Fruit fly (Drosophila melanogaster) whole organism, embryonic: ENCODE results near the gene CG6006.

ENCODE experiments used
- Aef1 ChIP-seq: fragments of 200-800 bp; sonication (Bioruptor generic); IDR thresholded peaks from 3 replicates; pipeline ENCODE4 v1.3.6; 2022; ENCODE audit warnings: missing biosample characterization, missing genetic modification characterization
- CG10209 ChIP-seq: fragments of 200-800 bp; sonication (Bioruptor generic); optimal IDR thresholded peaks from 3 replicates; lab custom pipeline; 2017; ENCODE audit warnings: missing biosample characterization, mild to moderate bottlenecking, missing genetic modification characterization, missing genetic modification reagents
- CG10274 ChIP-seq: fragments of 200-800 bp; sonication (Bioruptor generic); optimal IDR thresholded peaks from 3 replicates; lab custom pipeline; 2017; ENCODE audit warnings: missing biosample characterization, mild to moderate bottlenecking, missing genetic modification characterization
- CG10321 ChIP-seq: fragments of 200-800 bp; sonication (Bioruptor generic); IDR thresholded peaks from 2 replicates; pipeline ENCODE4 v1.3.6; 2022; ENCODE audit warnings: missing biosample characterization, missing genetic modification characterization
- CG11085 ChIP-seq: fragments of 200-800 bp; sonication (Bioruptor generic); IDR thresholded peaks from 2 replicates; pipeline ENCODE4 v1.3.6; 2022; ENCODE audit warnings: missing biosample characterization, missing genetic modification characterization
- CG12299 ChIP-seq: fragments of 200-800 bp; sonication (Bioruptor generic); optimal IDR thresholded peaks from 2 replicates; lab custom pipeline; 2018; ENCODE audit warnings: missing biosample characterization, mild to moderate bottlenecking, missing genetic modification characterization
- CG1233 ChIP-seq: fragments of 200-800 bp; sonication (Bioruptor generic); optimal IDR thresholded peaks from 4 replicates; lab custom pipeline; 2018; ENCODE audit warnings: missing biosample characterization, mild to moderate bottlenecking, missing genetic modification characterization
- CG12659 ChIP-seq: fragments of 200-800 bp; sonication (Bioruptor generic); optimal IDR thresholded peaks from 3 replicates; lab custom pipeline; 2017; ENCODE audit warnings: mild to moderate bottlenecking, missing biosample characterization, missing genetic modification reagents, missing genetic modification characterization
- CG13287 ChIP-seq: fragments of 200-800 bp; sonication (Bioruptor generic); IDR thresholded peaks from 2 replicates; pipeline ENCODE4 v1.3.6; 2022; ENCODE audit warnings: missing biosample characterization, missing genetic modification characterization; ENCODE audit not compliant: partially characterized antibody
- CG14014 ChIP-seq: fragments of 200-800 bp; sonication (Bioruptor generic); IDR thresholded peaks from 2 replicates; pipeline ENCODE4 v1.3.6; 2022; ENCODE audit warnings: missing biosample characterization, missing genetic modification characterization
- CG17328 ChIP-seq: fragments of 200-800 bp; sonication (Bioruptor generic); IDR thresholded peaks from 2 replicates; pipeline ENCODE4 v1.3.6; 2022; ENCODE audit warnings: missing biosample characterization, missing genetic modification characterization
- CG17912 ChIP-seq: fragments of 200-800 bp; sonication (Bioruptor generic); optimal IDR thresholded peaks from 2 replicates; lab custom pipeline; 2018; ENCODE audit warnings: missing biosample characterization, mild to moderate bottlenecking, missing genetic modification characterization
- CG2875 ChIP-seq: fragments of 200-800 bp; sonication (Bioruptor generic); optimal IDR thresholded peaks from 2 replicates; lab custom pipeline; 2017; ENCODE audit warnings: missing biosample characterization, mild to moderate bottlenecking, missing genetic modification characterization, missing genetic modification reagents
- CG31441 ChIP-seq: fragments of 200-800 bp; sonication (Bioruptor generic); IDR thresholded peaks from 2 replicates; pipeline ENCODE4 v1.3.6; 2022; ENCODE audit warnings: missing biosample characterization, missing genetic modification characterization
- CG33557 ChIP-seq: fragments of 200-800 bp; sonication (Bioruptor generic); optimal IDR thresholded peaks from 2 replicates; lab custom pipeline; 2019; ENCODE audit warnings: missing biosample characterization, mild to moderate bottlenecking, missing genetic modification characterization, moderate library complexity
- CG34422 ChIP-seq: fragments of 200-800 bp; sonication (Bioruptor generic); IDR thresholded peaks from 3 replicates; pipeline ENCODE4 v1.3.6; 2022; ENCODE audit warnings: missing biosample characterization, missing genetic modification characterization
- CG4404 ChIP-seq: fragments of 200-800 bp; sonication (Bioruptor generic); IDR thresholded peaks from 2 replicates; pipeline ENCODE4 v1.3.6; 2022; ENCODE audit warnings: missing biosample characterization, missing genetic modification characterization
- CG4707 ChIP-seq: fragments of 200-800 bp; sonication (Bioruptor generic); optimal IDR thresholded peaks from 2 replicates; lab custom pipeline; 2018; ENCODE audit warnings: missing biosample characterization, mild to moderate bottlenecking, missing genetic modification characterization, moderate library complexity
- CG5245 ChIP-seq: fragments of 200-800 bp; sonication (Bioruptor generic); optimal IDR thresholded peaks from 3 replicates; lab custom pipeline; 2016; ENCODE audit warnings: missing biosample characterization, missing genetic modification characterization
- CG7839 ChIP-seq: fragments of 200-800 bp; sonication (Bioruptor generic); optimal IDR thresholded peaks from 3 replicates; lab custom pipeline; 2018; ENCODE audit warnings: missing biosample characterization, mild to moderate bottlenecking, missing genetic modification characterization, moderate library complexity
- CG8359 ChIP-seq: fragments of 200-800 bp; sonication (Bioruptor generic); optimal IDR thresholded peaks from 2 replicates; lab custom pipeline; 2017; ENCODE audit warnings: missing biosample characterization, mild to moderate bottlenecking, missing genetic modification characterization, borderline replicate concordance
- CG8944 ChIP-seq: fragments of 200-800 bp; sonication (Bioruptor generic); optimal IDR thresholded peaks from 3 replicates; lab custom pipeline; 2016; ENCODE audit warnings: missing biosample characterization, missing genetic modification characterization
- CoRest ChIP-seq: fragments of 200-800 bp; sonication (Bioruptor generic); optimal IDR thresholded peaks from 3 replicates; lab custom pipeline; 2018; ENCODE audit warnings: missing biosample characterization, mild to moderate bottlenecking, missing genetic modification characterization, moderate library complexity
- Dfd ChIP-seq, 2 experiments: fragments of >200 bp; optimal IDR thresholded peaks; 2 replicates each; lab custom pipeline; 2017; ENCODE audit warnings: missing biosample characterization in 2 of 2, missing genetic modification characterization in 2 of 2
- Drgx ChIP-seq: fragments of 200-800 bp; sonication (Bioruptor generic); IDR thresholded peaks from 2 replicates; pipeline ENCODE4 v1.3.6; 2022; ENCODE audit warnings: missing biosample characterization, missing genetic modification characterization
- Hr51 ChIP-seq, 2 experiments: fragments of 200-800 bp; sonication (Bioruptor generic); optimal IDR thresholded peaks; 2 replicates in 1 of 2; 3 replicates in 1 of 2; lab custom pipeline; 2016 to 2018; ENCODE audit warnings: missing biosample characterization in 2 of 2, missing genetic modification characterization in 2 of 2, mild to moderate bottlenecking in 1 of 2, moderate library complexity in 1 of 2
- Hr78 ChIP-seq, 2 experiments: fragments of 200-800 bp in 1 of 2; fragments of >200 bp in 1 of 2; sonication (Bioruptor generic) in 1 of 2; optimal IDR thresholded peaks; 2 replicates each; lab custom pipeline; 2017 to 2019; ENCODE audit warnings: missing biosample characterization in 2 of 2, missing genetic modification characterization in 2 of 2, mild to moderate bottlenecking in 1 of 2, moderate library complexity in 1 of 2
- Med ChIP-seq: fragments of 200-800 bp; sonication (Bioruptor generic); peaks from one replicate; lab custom pipeline; 2016; ENCODE audit warnings: missing biosample characterization, missing genetic modification characterization, mild to moderate bottlenecking, inconsistent platforms, moderate library complexity
- Nf-YB ChIP-seq: fragments of 200-800 bp; sonication (Bioruptor generic); optimal IDR thresholded peaks from 3 replicates; lab custom pipeline; 2019; ENCODE audit warnings: missing biosample characterization, mild to moderate bottlenecking, missing genetic modification characterization, moderate library complexity
- PHDP ChIP-seq: fragments of 200-800 bp; sonication (Bioruptor generic); optimal IDR thresholded peaks from 3 replicates; lab custom pipeline; 2018; ENCODE audit warnings: missing biosample characterization, mild to moderate bottlenecking, missing genetic modification characterization, moderate library complexity
- bcd ChIP-seq: fragments of 200-800 bp; sonication (Bioruptor generic); optimal IDR thresholded peaks from 2 replicates; lab custom pipeline; 2017; ENCODE audit warnings: missing biosample characterization, mild to moderate bottlenecking, missing genetic modification characterization
- chif ChIP-seq, 2 experiments: fragments of 200-800 bp; sonication (Bioruptor generic); optimal IDR thresholded peaks; 3 replicates each; lab custom pipeline; 2016; ENCODE audit warnings: missing biosample characterization in 2 of 2, missing genetic modification characterization in 2 of 2
- chinmo ChIP-seq: fragments of 200-800 bp; sonication (Bioruptor generic); IDR thresholded peaks from 4 replicates; pipeline ENCODE4 v1.3.6; 2022; ENCODE audit warnings: missing biosample characterization, missing genetic modification characterization; ENCODE audit not compliant: partially characterized antibody
- crc ChIP-seq: fragments of 200-800 bp; sonication (Bioruptor generic); optimal IDR thresholded peaks from 2 replicates; lab custom pipeline; 2016; ENCODE audit warnings: missing biosample characterization, missing genetic modification characterization
- cwo ChIP-seq: fragments of 200-800 bp; sonication (Bioruptor generic); optimal IDR thresholded peaks from 3 replicates; lab custom pipeline; 2017; ENCODE audit warnings: missing biosample characterization, missing genetic modification characterization, mild to moderate bottlenecking, moderate library complexity, missing genetic modification reagents
- danr ChIP-seq: fragments of 200-800 bp; sonication (Bioruptor generic); IDR thresholded peaks from 2 replicates; pipeline ENCODE4 v1.3.6; 2022; ENCODE audit warnings: missing biosample characterization, missing genetic modification characterization
- fd96Cb ChIP-seq: fragments of 200-800 bp; sonication (Bioruptor generic); optimal IDR thresholded peaks from 2 replicates; lab custom pipeline; 2018; ENCODE audit warnings: missing biosample characterization, mild to moderate bottlenecking, missing genetic modification characterization, moderate library complexity
- gce ChIP-seq: fragments of 200-800 bp; sonication (Bioruptor generic); IDR thresholded peaks from 3 replicates; pipeline ENCODE4 v1.3.6; 2022; ENCODE audit warnings: missing biosample characterization, missing genetic modification characterization
- grau ChIP-seq: fragments of 200-800 bp; optimal IDR thresholded peaks from 3 replicates; lab custom pipeline; 2019; ENCODE audit warnings: missing biosample characterization, mild to moderate bottlenecking, missing genetic modification characterization, moderate library complexity
- jing ChIP-seq: fragments of 200-800 bp; sonication (Bioruptor generic); optimal IDR thresholded peaks from 2 replicates; lab custom pipeline; 2018; ENCODE audit warnings: missing biosample characterization, mild to moderate bottlenecking, missing genetic modification characterization
- kni ChIP-seq: fragments of 200-800 bp; sonication (Bioruptor generic); optimal IDR thresholded peaks from 3 replicates; lab custom pipeline; 2017; ENCODE audit warnings: mild to moderate bottlenecking, missing biosample characterization, missing genetic modification reagents, missing genetic modification characterization
- mld ChIP-seq: fragments of 200-800 bp; sonication (Bioruptor generic); IDR thresholded peaks from 3 replicates; pipeline ENCODE4 v1.3.6; 2022; ENCODE audit warnings: missing biosample characterization, missing genetic modification characterization; ENCODE audit not compliant: partially characterized antibody
- rib ChIP-seq: fragments of 200-800 bp; sonication (Bioruptor generic); IDR thresholded peaks from 2 replicates; pipeline ENCODE4 v1.3.6; 2022; ENCODE audit warnings: missing biosample characterization, missing genetic modification characterization
- scrt ChIP-seq: fragments of 200-800 bp; sonication (Bioruptor generic); optimal IDR thresholded peaks from 2 replicates; lab custom pipeline; 2018; ENCODE audit warnings: missing biosample characterization, mild to moderate bottlenecking, missing genetic modification characterization, moderate library complexity
- tin ChIP-seq: fragments of 200-800 bp; sonication (Bioruptor generic); optimal IDR thresholded peaks from 3 replicates; lab custom pipeline; 2016; ENCODE audit warnings: missing biosample characterization, missing genetic modification characterization
- tio ChIP-seq: fragments of 200-800 bp; sonication (Bioruptor generic); optimal IDR thresholded peaks from 2 replicates; lab custom pipeline; 2017; ENCODE audit warnings: missing biosample characterization, missing genetic modification characterization, inconsistent platforms
- tna ChIP-seq: fragments of 200-800 bp; sonication (Bioruptor generic); IDR thresholded peaks from 2 replicates; pipeline ENCODE4 v1.3.6; 2022; ENCODE audit warnings: missing biosample characterization, missing genetic modification characterization; ENCODE audit not compliant: partially characterized antibody
- toy ChIP-seq: fragments of 200-800 bp; sonication (Bioruptor generic); IDR thresholded peaks from 2 replicates; pipeline ENCODE4 v1.3.6; 2022; ENCODE audit warnings: missing biosample characterization, missing genetic modification characterization
- twi ChIP-seq: fragments of 200-800 bp; optimal IDR thresholded peaks from 2 replicates; lab custom pipeline; 2019; ENCODE audit warnings: missing biosample characterization, mild to moderate bottlenecking, missing genetic modification characterization, moderate library complexity
- wor ChIP-seq: fragments of 200-800 bp; sonication (Bioruptor generic); IDR thresholded peaks from 2 replicates; pipeline ENCODE4 v1.3.6; 2022; ENCODE audit warnings: missing biosample characterization, missing genetic modification characterization

CG6006 gene

DNA sequence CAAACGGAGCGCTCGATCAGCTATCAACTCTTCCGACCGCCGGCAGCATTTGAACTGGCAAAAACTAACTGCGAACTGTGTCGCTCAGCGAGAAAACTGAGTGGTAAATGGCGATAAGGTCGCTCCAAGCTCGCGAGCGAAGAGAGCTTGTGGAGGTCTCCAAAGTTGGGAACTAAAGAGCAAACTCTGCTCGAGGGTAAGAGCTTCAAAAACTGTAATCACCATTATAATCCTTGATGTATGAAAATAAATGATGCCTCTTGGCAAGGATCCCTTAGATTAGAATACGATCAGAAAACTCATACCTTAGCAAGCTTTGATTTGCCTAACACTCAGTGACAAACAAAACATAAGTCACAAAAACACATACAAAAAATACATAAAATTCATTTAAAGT lies 48.2 kb downstream of the CG6006 start, which contains the start of the genes CG6126 and CG31287 (continued):
- TF ChIP-seq CG17912 (no peak), rib (GFP tag; lab: Robert Waterston, UW) (peak; percentile 16; the same call in 1 of the 2 replicates), mld (no peak), kni (GFP tag; lab: Kevin White, UChicago) (no peak), CG14014 (GFP tag; lab: Robert Waterston, UW) (no peak), gce (GFP tag; lab: Robert Waterston, UW) (no peak), CG33557 (GFP tag; lab: Kevin White, UChicago) (no peak), chinmo (GFP tag; lab: Robert Waterston, UW) (peak; percentile 88; the same call in 1 of the 4 replicates), CG13287 (GFP tag; lab: Robert Waterston, UW) (0 out of 2 replicates have a peak, but pooled peaks have one; percentile 12), bcd (GFP tag; lab: Kevin White, UChicago) (no peak), cwo (peak; percentile 9), Dfd (GFP tag; optimal IDR thresholded peaks at IDR 0.05; lab: Kevin White, UChicago) (no peak), crc (no peak), CG8359 (GFP tag; lab: Kevin White, UChicago) (no peak), CG11085 (GFP tag; lab: Robert Waterston, UW) (no peak), Drgx (GFP tag; lab: Robert Waterston, UW) (peak; percentile 19; the same call in 1 of the 2 replicates), fd96Cb (tag; lab: Kevin White, UChicago) (no peak), CG31441 (no peak), CG10321 (no peak), chif (GFP tag; optimal IDR thresholded peaks at IDR 0.05; lab: Kevin White, UChicago) (no peak), Aef1 (no peak), tio (no peak), toy (GFP tag; lab: Robert Waterston, UW) (no peak), Hr78 (GFP tag; optimal IDR thresholded peaks at IDR 0.05; lab: Kevin White, UChicago) (peak in 1 of 2 experiments; percentile 1), CG10209 (GFP tag; lab: Kevin White, UChicago) (no peak), wor (no peak), Hr51 (GFP tag; optimal IDR thresholded peaks at IDR 0.05; lab: Kevin White, UChicago) (no peak), CG8944 (no peak), tna (GFP tag; lab: Robert Waterston, UW) (no peak; the same call in 1 of the 2 replicates), CG17328 (GFP tag; lab: Robert Waterston, UW) (no peak), CG7839 (no peak), CG10274 (GFP tag; lab: Kevin White, UChicago) (no peak), grau (tag; lab: Kevin White, UChicago) (no peak), CG5245 (GFP tag; lab: Kevin White, UChicago) (no peak), Nf-YB (GFP tag; lab: Kevin White, UChicago) (no peak), CG2875 (GFP tag; lab: Kevin White, UChicago) (no peak), danr (no peak), twi (tag; lab: Kevin White, UChicago) (no peak), tin (GFP tag; lab: Kevin White, UChicago) (no peak), CG34422 (GFP tag; lab: Robert Waterston, UW) (no peak), CG4707 (GFP tag; lab: Kevin White, UChicago) (no peak), scrt (GFP tag; lab: Kevin White, UChicago) (no peak), CoRest (tag; lab: Kevin White, UChicago) (no peak), CG12659 (GFP tag; lab: Kevin White, UChicago) (no peak), CG4404 (GFP tag; lab: Robert Waterston, UW) (no peak), PHDP (tag; lab: Kevin White, UChicago) (no peak), CG12299 (no peak), Med (GFP tag; lab: Kevin White, UChicago) (peak; percentile 63), CG1233 (GFP tag; lab: Kevin White, UChicago) (no peak), jing (GFP tag; lab: Kevin White, UChicago) (no peak)
